Worm (Caenorhabditis elegans) whole organism, mixed stage, embryonic: ENCODE results near the gene srz-58.

Experiments
- M03D4.4 ChIP-seq: sonication (generic microtip); optimal IDR thresholded peaks from 2 replicates; lab custom pipeline; 2017; ENCODE audit warnings: mild to moderate bottlenecking, missing genetic modification characterization, missing compliant biosample characterization
- bed-3 ChIP-seq: fragments of 200-800 bp; sonication (Bioruptor generic); optimal IDR thresholded peaks from 3 replicates; lab custom pipeline; 2018; ENCODE audit warnings: mild to moderate bottlenecking, missing genetic modification characterization, moderate library complexity, missing compliant biosample characterization
- blmp-1 ChIP-seq: fragments of 150-350 bp; optimal IDR thresholded peaks from 2 replicates; lab custom pipeline; 2014; ENCODE audit warnings: missing biosample characterization, missing genetic modification characterization
- ceh-39 ChIP-seq: fragments of 150-350 bp; optimal IDR thresholded peaks from 2 replicates; lab custom pipeline; 2014; ENCODE audit warnings: missing biosample characterization, missing genetic modification characterization
- ceh-43 ChIP-seq: fragments of 200-800 bp; sonication (Bioruptor generic); optimal IDR thresholded peaks from 2 replicates; lab custom pipeline; 2018; ENCODE audit warnings: mild to moderate bottlenecking, missing genetic modification characterization, moderate library complexity, missing compliant biosample characterization
- ceh-83 ChIP-seq: fragments of 200-800 bp; sonication (Bioruptor generic); optimal IDR thresholded peaks from 2 replicates; lab custom pipeline; 2018; ENCODE audit warnings: mild to moderate bottlenecking, missing genetic modification characterization, missing compliant biosample characterization
- ces-1 ChIP-seq: fragments of 150-350 bp; optimal IDR thresholded peaks from 2 replicates; lab custom pipeline; 2014; ENCODE audit warnings: missing biosample characterization, missing genetic modification reagents, missing genetic modification characterization
- cnd-1 ChIP-seq: fragments of 200-800 bp; sonication (Bioruptor generic); optimal IDR thresholded peaks from 2 replicates; lab custom pipeline; 2018; ENCODE audit warnings: mild to moderate bottlenecking, missing genetic modification characterization, missing compliant biosample characterization
- elt-1 ChIP-seq: sonication (generic microtip); optimal IDR thresholded peaks from 2 replicates; lab custom pipeline; 2017; ENCODE audit warnings: missing genetic modification characterization, mild to moderate bottlenecking, missing compliant biosample characterization, antibody characterized with exemption, moderate library complexity, borderline replicate concordance; ENCODE audit not compliant: insufficient read depth
- elt-3 ChIP-seq: fragments of 150-350 bp; optimal IDR thresholded peaks from 2 replicates; lab custom pipeline; 2014; ENCODE audit warnings: missing biosample characterization, missing genetic modification characterization
- ham-2 ChIP-seq: fragments of 200-800 bp; sonication (Bioruptor generic); optimal IDR thresholded peaks from 2 replicates; lab custom pipeline; 2018; ENCODE audit warnings: mild to moderate bottlenecking, missing genetic modification characterization, missing compliant biosample characterization
- hlh-1 ChIP-seq: fragments of 150-350 bp; optimal IDR thresholded peaks from 2 replicates; lab custom pipeline; 2014; ENCODE audit warnings: missing biosample characterization, missing genetic modification reagents, missing genetic modification characterization
- lin-13 ChIP-seq: fragments of 150-350 bp; optimal IDR thresholded peaks from 2 replicates; lab custom pipeline; 2014; ENCODE audit warnings: missing biosample characterization, missing genetic modification characterization
- lin-32 ChIP-seq: fragments of 200-800 bp; sonication (Bioruptor generic); optimal IDR thresholded peaks from 2 replicates; lab custom pipeline; 2018; ENCODE audit warnings: mild to moderate bottlenecking, missing genetic modification characterization, missing compliant biosample characterization
- mab-5 ChIP-seq: fragments of 150-350 bp; optimal IDR thresholded peaks from 2 replicates; lab custom pipeline; 2014; ENCODE audit warnings: missing biosample characterization, missing genetic modification characterization
- mep-1 ChIP-seq: fragments of 150-350 bp; optimal IDR thresholded peaks from 2 replicates; lab custom pipeline; 2017; ENCODE audit warnings: missing biosample characterization, missing genetic modification reagents, missing genetic modification characterization, inconsistent platforms
- mls-2 ChIP-seq: sonication (generic microtip); optimal IDR thresholded peaks from 2 replicates; lab custom pipeline; 2016; ENCODE audit warnings: mild to moderate bottlenecking, missing genetic modification characterization, moderate library complexity, missing compliant biosample characterization
- nhr-12 ChIP-seq: fragments of 150-350 bp; optimal IDR thresholded peaks from 2 replicates; lab custom pipeline; 2014; ENCODE audit warnings: missing biosample characterization, missing genetic modification characterization
- nhr-2 ChIP-seq: fragments of 150-350 bp; optimal IDR thresholded peaks from 2 replicates; lab custom pipeline; 2014; ENCODE audit warnings: missing biosample characterization, missing genetic modification characterization
- nhr-237 ChIP-seq: fragments of 150-350 bp; optimal IDR thresholded peaks from 2 replicates; lab custom pipeline; 2014; ENCODE audit warnings: missing biosample characterization, missing genetic modification characterization
- nhr-28 ChIP-seq: fragments of 150-350 bp; optimal IDR thresholded peaks from 2 replicates; lab custom pipeline; 2014; ENCODE audit warnings: missing biosample characterization, missing genetic modification characterization
- nhr-76 ChIP-seq: sonication (generic microtip); optimal IDR thresholded peaks from 2 replicates; lab custom pipeline; 2017; ENCODE audit warnings: missing biosample characterization, missing genetic modification characterization
- pha-4 ChIP-seq: fragments of 150-350 bp; optimal IDR thresholded peaks from 2 replicates; lab custom pipeline; 2018; ENCODE audit warnings: missing biosample characterization, missing genetic modification reagents, missing genetic modification characterization
- sem-2 ChIP-seq: fragments of 200-800 bp; sonication (Bioruptor generic); optimal IDR thresholded peaks from 2 replicates; lab custom pipeline; 2018; ENCODE audit warnings: mild to moderate bottlenecking, missing genetic modification characterization, missing compliant biosample characterization
- snpc-4 ChIP-seq: fragments of 150-350 bp; optimal IDR thresholded peaks from 2 replicates; lab custom pipeline; 2014; ENCODE audit warnings: missing biosample characterization, missing genetic modification characterization
- sptf-1 ChIP-seq: sonication (generic microtip); optimal IDR thresholded peaks from 2 replicates; lab custom pipeline; 2017; ENCODE audit warnings: mild to moderate bottlenecking, missing genetic modification characterization, moderate library complexity, missing compliant biosample characterization
- tbx-8 ChIP-seq: fragments of 200-800 bp; sonication (Bioruptor generic); optimal IDR thresholded peaks from 2 replicates; lab custom pipeline; 2018; ENCODE audit warnings: mild to moderate bottlenecking, missing genetic modification characterization, moderate library complexity, missing compliant biosample characterization
- unc-120 ChIP-seq: sonication (generic microtip); optimal IDR thresholded peaks from 2 replicates; lab custom pipeline; 2017; ENCODE audit warnings: missing genetic modification characterization, missing compliant biosample characterization; ENCODE audit not compliant: poor library complexity, severe bottlenecking
- unc-39 ChIP-seq: fragments of 150-350 bp; optimal IDR thresholded peaks from 2 replicates; lab custom pipeline; 2014; ENCODE audit warnings: missing biosample characterization, missing genetic modification characterization
- unc-62 ChIP-seq: fragments of 150-350 bp; optimal IDR thresholded peaks from 2 replicates; lab custom pipeline; 2014; ENCODE audit warnings: missing biosample characterization, missing genetic modification reagents, missing genetic modification characterization
- zip-8 ChIP-seq: fragments of 150-350 bp; optimal IDR thresholded peaks from 2 replicates; lab custom pipeline; 2014; ENCODE audit warnings: missing biosample characterization, missing genetic modification characterization
- ztf-11 ChIP-seq: fragments of 150-350 bp; optimal IDR thresholded peaks from 2 replicates; lab custom pipeline; 2014; ENCODE audit warnings: missing biosample characterization, missing genetic modification characterization

Gene srz-58

DNA sequence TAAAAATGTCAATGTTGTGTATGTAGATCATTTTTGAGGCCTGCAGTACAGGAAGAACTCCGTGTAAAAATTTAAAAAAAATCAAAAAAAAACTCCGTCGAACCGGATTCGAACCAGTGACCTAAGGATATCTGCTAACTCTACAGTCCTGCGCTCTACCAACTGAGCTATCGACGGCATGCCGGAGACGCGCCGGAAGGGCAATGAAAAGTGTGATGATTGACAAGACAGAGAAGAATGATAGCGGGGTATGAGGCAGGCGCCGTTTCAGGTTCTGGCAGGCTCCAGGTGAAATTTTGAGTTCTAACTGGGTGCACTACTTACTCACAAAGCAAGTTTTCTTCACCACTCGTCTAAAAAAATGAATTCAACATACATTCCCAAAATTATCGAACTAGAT is at the start of gene srz-58:
Gene srz-58 (plus strand): TSS at position 362 of the 400 bp plus-strand sequence.
- TF ChIP-seq mab-5 (tag; lab: Kevin White, UChicago): no peak
- TF ChIP-seq nhr-76: no peak
- TF ChIP-seq nhr-28 (tag; lab: Kevin White, UChicago): no peak
- no peak for TF ChIP-seq nhr-2 (tag; lab: Kevin White, UChicago)
- no peak for TF ChIP-seq elt-3
- TF ChIP-seq ztf-11 (tag; lab: Kevin White, UChicago): no peak
- TF ChIP-seq bed-3 (GFP tag; lab: Kevin White, UChicago): no peak
- no peak for TF ChIP-seq hlh-1 (tag; lab: Kevin White, UChicago)
- no peak for TF ChIP-seq unc-120 (tag; lab: Kevin White, UChicago)
- no peak for TF ChIP-seq ceh-43 (GFP tag; lab: Kevin White, UChicago)
- no peak for TF ChIP-seq snpc-4 (tag; lab: Kevin White, UChicago)
- no peak for TF ChIP-seq lin-32 (GFP tag; lab: Kevin White, UChicago)
- TF ChIP-seq pha-4 (tag; lab: Kevin White, UChicago): no peak
- TF ChIP-seq cnd-1: no peak
- TF ChIP-seq unc-62 (GFP tag; lab: Kevin White, UChicago): no peak
- TF ChIP-seq M03D4.4 (tag; lab: Kevin White, UChicago): no peak

DNA sequence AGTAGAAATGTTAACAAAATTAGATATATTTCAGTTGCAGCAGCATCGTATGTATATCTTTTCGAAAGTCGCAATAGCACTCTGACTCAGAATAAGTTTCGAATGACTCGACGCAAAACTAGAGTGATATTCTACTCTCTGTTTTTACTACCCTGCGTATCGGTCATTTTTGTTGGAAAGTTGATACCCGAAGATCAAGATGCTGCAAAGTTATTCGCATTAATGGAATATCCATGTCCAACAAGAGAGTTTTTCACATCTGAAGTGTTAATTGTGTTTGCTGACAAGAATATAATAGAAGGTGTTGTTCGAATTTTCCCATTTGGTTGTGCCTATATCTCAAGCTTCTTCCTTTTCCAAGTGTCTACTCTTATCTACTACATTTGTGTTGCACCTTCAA is 45.8 kb upstream of the srz-58 start:
- TF ChIP-seq lin-13 (tag; lab: Kevin White, UChicago): no peak
- TF ChIP-seq nhr-28 (tag; lab: Kevin White, UChicago): no peak
- no peak for TF ChIP-seq ham-2 (GFP tag; lab: Kevin White, UChicago)
- no peak for TF ChIP-seq ces-1 (GFP tag; lab: Kevin White, UChicago)
- TF ChIP-seq mls-2 (tag; lab: Kevin White, UChicago): no peak
- no peak for TF ChIP-seq snpc-4 (tag; lab: Kevin White, UChicago)
- no peak for TF ChIP-seq ceh-39 (tag; lab: Kevin White, UChicago)
- no peak for TF ChIP-seq lin-32 (GFP tag; lab: Kevin White, UChicago)
- no peak for TF ChIP-seq elt-3
- TF ChIP-seq unc-39: no peak

DNA sequence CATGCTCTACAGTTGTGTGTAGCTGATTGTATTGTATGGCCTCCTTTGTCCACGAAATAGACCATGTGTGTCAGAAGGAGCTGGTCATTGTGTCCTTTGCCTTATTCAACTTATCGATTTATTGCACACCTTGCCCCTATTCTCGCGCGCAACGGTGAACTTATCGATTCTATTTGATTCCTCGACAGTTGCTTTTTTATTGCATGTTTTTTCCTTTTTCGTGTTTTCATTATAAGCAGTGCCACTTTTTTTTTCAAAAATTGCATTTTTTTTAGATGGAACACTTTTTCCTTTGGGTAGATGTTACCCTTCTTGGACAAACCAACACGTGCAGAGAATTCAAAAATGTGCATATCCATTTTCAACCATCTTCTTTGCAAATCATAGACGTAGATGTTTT is 44.7 kb upstream of the srz-58 start, which contains the start of gene K10G4.10:
Gene K10G4.10 (plus strand): TSS at position 301 of the 400 bp plus-strand sequence.
- no peak for TF ChIP-seq cnd-1
- TF ChIP-seq zip-8 (tag; lab: Kevin White, UChicago): no peak
- TF ChIP-seq mls-2 (tag; lab: Kevin White, UChicago): no peak
- TF ChIP-seq ztf-11 (tag; lab: Kevin White, UChicago): no peak
- no peak for TF ChIP-seq sem-2 (GFP tag; lab: Kevin White, UChicago)
- no peak for TF ChIP-seq bed-3 (GFP tag; lab: Kevin White, UChicago)
- no peak for TF ChIP-seq lin-32 (GFP tag; lab: Kevin White, UChicago)
- no peak for TF ChIP-seq unc-120 (tag; lab: Kevin White, UChicago)
- TF ChIP-seq nhr-12 (tag; lab: Kevin White, UChicago): no peak
- TF ChIP-seq pha-4 (tag; lab: Kevin White, UChicago): no peak
- TF ChIP-seq, all 35 proteins: peak for 0

DNA sequence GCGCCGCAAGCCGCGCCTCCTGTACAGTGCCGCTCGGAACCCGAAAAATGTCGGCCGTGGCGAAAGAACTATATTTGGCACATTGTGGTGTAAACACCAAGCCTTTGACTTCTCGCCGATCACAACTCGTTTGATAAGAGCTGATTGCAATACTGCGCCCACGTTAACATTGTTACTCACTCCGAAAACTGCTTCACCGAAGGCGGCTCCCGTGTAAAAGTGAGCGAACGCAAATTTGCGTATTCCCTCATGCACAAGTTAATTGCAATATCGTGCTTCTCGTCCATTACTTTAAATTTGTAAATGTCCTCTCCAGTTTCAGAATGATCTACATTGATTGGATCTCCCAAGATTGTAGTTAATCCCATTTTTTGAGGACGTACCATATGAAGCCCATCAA is 33.8 kb upstream of the srz-58 start:
- TF ChIP-seq zip-8 (tag; lab: Kevin White, UChicago) (no peak), lin-13 (tag; lab: Kevin White, UChicago) (no peak), unc-39 (no peak), snpc-4 (tag; lab: Kevin White, UChicago) (no peak), mep-1 (tag; lab: Kevin White, UChicago) (no peak), nhr-28 (tag; lab: Kevin White, UChicago) (no peak), nhr-76 (no peak), nhr-12 (tag; lab: Kevin White, UChicago) (no peak), sptf-1 (no peak), ztf-11 (tag; lab: Kevin White, UChicago) (no peak)

DNA sequence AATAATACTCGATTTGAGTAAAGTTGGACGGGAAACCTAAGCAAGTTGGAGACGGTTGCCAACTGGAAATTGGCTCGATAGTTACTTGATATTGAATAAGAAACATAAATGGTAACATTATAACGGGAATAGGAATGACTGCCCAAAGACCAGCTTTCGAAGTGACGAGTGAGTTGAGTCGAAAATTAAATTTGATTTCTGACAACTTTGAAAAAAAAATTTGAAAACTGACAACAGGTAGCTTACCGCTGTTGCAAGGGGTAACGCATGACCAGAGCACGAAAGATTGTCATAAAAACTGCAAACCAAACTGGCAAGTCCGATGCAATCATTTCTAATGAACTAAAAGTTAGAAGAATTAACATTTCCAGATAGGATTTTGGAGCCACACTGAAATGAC is 25.2 kb upstream of the srz-58 start:
- TF ChIP-seq cnd-1 (no peak), mep-1 (tag; lab: Kevin White, UChicago) (no peak), ces-1 (GFP tag; lab: Kevin White, UChicago) (no peak), lin-32 (GFP tag; lab: Kevin White, UChicago) (no peak), blmp-1 (tag; lab: Kevin White, UChicago) (no peak), unc-39 (no peak)
- TF ChIP-seq, all 35 proteins: peak for 0

DNA sequence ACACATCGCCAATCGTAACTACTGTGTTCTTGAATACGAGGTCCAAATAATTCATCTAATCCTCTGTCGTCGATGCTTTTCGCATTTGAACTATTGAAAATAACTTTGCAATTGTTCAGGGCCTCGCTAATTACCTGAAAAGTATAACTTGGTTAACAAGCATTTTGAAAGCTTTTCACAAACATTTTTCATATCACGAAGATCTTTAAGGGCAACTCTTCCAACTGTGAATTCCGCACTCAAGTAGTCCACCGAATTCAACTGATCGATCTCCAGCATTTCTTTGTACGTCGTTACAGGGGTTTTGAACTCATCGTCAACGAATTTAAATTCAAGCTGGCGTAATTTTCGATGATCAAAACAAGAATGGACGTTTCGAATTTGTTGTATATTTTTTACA is 21.5 kb upstream of the srz-58 start:
- TF ChIP-seq hlh-1 (tag; lab: Kevin White, UChicago) (no peak), mls-2 (tag; lab: Kevin White, UChicago) (no peak), unc-120 (tag; lab: Kevin White, UChicago) (no peak), ztf-11 (tag; lab: Kevin White, UChicago) (no peak), nhr-237 (tag; lab: Kevin White, UChicago) (no peak), elt-1 (no peak), ces-1 (GFP tag; lab: Kevin White, UChicago) (no peak), tbx-8 (GFP tag; lab: Kevin White, UChicago) (no peak), lin-32 (GFP tag; lab: Kevin White, UChicago) (no peak), sem-2 (GFP tag; lab: Kevin White, UChicago) (no peak), bed-3 (GFP tag; lab: Kevin White, UChicago) (no peak), nhr-76 (no peak), mab-5 (tag; lab: Kevin White, UChicago) (no peak), ceh-39 (tag; lab: Kevin White, UChicago) (no peak), snpc-4 (tag; lab: Kevin White, UChicago) (no peak), unc-39 (no peak), ceh-43 (GFP tag; lab: Kevin White, UChicago) (no peak), lin-13 (tag; lab: Kevin White, UChicago) (no peak), ceh-83 (GFP tag; lab: Kevin White, UChicago) (no peak)
